Fruit fly (Drosophila melanogaster): ENCODE data around the gene Arl5.

Arl5 gene

dm6 chr3L:8320105-8320813 lies 20.6 kb upstream of the Arl5 start, which contains the start of gene CG13670:
TSS of gene CG13670 (plus strand) at chr3L:8320763.
- no peak for TF ChIP-seq noc (tag; optimal IDR thresholded peaks at IDR 0.05)

DNA sequence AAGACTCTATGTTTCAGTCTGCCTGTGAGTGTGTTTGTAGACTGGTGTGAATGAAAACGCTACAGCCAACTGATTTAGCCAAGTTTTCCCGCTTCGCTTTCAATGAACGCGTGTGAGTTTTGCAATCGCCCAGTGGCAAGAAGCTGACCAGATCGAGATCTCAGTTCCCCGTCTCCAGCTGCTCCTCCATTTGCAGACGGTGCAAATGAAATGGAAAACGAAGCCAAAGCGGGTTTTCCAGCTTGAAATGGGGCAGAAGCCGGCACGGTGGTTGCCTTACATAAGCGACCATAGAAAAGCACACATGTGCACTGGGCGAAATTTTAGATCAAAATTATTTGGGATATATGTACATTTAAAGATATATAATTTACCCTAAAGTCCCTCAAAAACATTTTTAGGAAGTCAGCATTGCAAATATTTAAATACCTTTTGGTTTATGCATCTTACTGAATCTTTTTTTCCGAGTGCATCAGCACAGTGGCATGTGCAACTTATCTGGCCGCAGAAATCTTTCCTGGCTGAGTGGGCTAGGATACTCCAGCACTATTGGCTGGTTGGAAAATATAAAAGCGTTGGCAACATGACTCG lies 19.4 kb upstream of the Arl5 start, which contains the start of gene CG43059:
Gene CG43059, minus strand, starts transcription at position 51 of the 591 bp plus-strand sequence.
- TF ChIP-seq noc (tag; optimal IDR thresholded peaks at IDR 0.05) = no peak

dm6 chr3L:8315141-8315816 lies 15.6 kb upstream of the Arl5 start, which contains the start of gene Cpsf6:
TSS of gene Cpsf6 (minus strand) at chr3L:8315502.
- TF ChIP-seq noc (tag; optimal IDR thresholded peaks at IDR 0.05) = no peak

- peak; percentile 5 for TF ChIP-seq noc (tag; optimal IDR thresholded peaks at IDR 0.05)
Measured at dm6 chr3L:8314788-8315140, 15.1 kb upstream of the Arl5 start.

DNA sequence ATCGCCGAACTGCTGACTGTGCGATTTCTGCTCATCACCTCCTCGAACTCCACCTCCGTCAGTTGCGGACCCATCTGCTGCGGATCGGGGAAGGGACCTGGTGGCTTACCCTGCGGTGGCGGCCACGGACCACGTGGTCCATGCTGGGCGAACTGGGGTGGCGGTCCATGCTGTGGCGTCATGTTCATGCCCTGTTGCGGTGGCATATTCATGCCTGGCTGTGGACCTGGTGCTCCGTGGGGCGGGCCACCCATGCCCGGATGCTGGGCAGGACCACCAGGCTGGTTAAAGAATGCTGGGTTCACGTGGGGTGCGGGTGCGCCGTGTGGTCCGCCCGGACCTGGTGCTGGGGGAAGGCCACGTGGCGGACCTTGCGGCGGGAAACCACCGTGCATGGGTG lies 12.7 kb upstream of the Arl5 start:
- no peak for TF ChIP-seq noc (tag; optimal IDR thresholded peaks at IDR 0.05)

DNA sequence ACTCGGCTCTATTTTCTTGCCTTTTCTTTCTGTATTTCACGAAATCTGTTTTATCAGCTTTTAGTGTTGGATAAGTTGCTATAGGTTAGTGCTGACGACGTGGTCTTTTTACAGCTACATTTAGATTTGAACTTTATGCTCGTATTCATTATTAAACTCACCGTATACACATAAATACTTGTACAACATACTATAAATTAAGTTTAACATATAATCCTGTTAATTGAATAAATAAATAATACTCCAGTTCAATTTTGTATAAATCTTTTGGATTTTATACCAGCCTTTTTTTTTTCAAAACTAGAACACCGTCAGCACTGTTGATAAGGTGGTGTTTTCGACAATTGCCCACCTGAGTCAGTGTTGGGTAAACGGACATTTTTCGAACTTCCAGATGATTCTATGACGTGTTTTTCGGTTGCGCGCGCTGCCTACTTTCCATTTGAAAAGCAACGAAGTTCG lies 9.3 kb upstream of the Arl5 start, which contains the start of gene BI-1:
Gene BI-1, minus strand, starts transcription at position 51 of the 462 bp plus-strand sequence.
- TF ChIP-seq noc (tag; optimal IDR thresholded peaks at IDR 0.05) = peak; percentile 82

DNA sequence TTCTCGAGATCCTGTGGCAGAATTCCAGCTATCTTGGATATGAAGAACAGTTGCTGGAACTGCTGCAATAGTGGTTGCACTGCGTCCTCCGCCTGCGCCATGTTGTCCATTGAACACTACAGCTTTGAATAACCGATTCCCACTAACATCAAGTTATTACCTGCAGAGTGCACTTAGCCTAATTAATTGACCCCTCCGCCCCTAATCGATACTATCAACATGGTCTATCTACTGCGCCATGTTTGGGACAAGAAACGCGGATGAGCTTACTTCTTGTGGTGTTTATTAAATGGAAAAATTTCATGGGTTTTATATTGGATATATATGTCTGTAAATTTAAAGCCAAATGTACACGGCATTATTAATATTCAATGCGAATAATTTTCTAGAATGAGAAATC lies 7.2 kb upstream of the Arl5 start, which contains the start of gene Gr66a:
Gene Gr66a, minus strand, starts transcription at position 101 of the 400 bp plus-strand sequence.
- TF ChIP-seq noc (tag; optimal IDR thresholded peaks at IDR 0.05) = no peak

- TF ChIP-seq noc (tag; optimal IDR thresholded peaks at IDR 0.05) = no peak
Measured at dm6 chr3L:8303912-8304311, 4.3 kb upstream of the Arl5 start, which contains the start of the genes CG7194 and Sbp2. TSS of gene CG7194 (minus strand) at chr3L:8304059. TSS of gene Sbp2 (plus strand) at chr3L:8304157.

DNA sequence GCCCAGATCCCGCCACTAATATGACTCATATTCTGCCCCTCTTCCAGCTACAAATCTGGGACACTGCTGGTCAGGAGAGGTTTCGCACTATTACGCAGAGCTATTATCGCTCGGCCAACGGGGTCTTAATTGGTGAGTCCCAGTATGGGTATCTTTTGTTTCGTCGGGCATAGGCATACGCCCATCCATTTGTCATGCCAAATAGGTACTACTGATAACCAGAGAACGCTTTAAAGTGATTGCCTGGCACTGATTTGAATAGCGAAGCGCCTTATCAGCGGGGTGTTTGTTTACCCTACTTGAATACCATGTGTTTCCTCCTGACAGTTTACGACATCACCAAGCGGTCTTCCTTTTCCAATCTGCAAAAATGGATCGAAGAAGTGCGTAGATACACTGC lies 2.2 kb downstream of the Arl5 start:
- peak; percentile 12 for TF ChIP-seq noc (tag; optimal IDR thresholded peaks at IDR 0.05)

DNA sequence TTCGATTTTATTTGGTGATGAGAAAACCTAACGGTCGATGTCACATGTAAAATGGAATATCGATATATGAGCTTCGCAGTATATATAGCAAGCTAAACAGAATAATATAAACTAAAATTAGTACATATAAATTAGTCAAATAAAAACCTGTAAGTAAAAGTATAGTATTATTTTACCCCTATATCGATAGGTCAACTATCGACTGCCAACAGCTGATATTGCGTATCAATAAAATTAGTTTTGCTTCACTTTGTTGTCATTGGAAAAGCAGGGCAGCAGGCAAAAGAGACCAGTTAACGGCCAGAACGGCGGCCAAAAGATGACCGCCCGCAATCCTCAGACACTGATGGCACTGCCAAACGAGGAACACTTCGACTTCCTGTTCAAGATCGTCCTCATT lies 2.7 kb downstream of the Arl5 start, which contains the start of gene Rab19:
Gene Rab19, plus strand, starts transcription at position 78 of the 400 bp plus-strand sequence.
- no peak for TF ChIP-seq noc (tag; optimal IDR thresholded peaks at IDR 0.05)

DNA sequence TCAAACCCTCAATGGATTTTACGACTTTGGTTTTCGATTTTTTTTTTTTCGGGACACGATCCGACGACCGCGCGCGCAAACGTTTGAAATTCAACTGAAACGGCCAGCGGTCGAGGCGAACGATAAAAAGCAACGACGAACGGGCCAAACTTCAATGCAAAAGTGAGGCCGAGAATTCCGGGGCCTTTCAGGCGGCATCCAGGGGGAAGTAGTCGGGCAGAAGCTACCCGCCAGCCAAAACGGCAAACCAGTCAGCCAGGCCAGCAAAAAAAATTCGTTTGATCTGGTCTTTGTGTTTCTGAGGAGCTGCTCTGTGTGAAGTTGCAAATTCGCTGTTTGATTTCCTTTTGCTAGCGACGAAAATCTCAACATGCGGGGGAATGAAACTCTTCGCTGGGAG lies 4.4 kb downstream of the Arl5 start, which contains the start of gene CG7201:
Gene CG7201, minus strand, starts transcription at position 101 of the 400 bp plus-strand sequence.
- no peak for TF ChIP-seq noc (tag; optimal IDR thresholded peaks at IDR 0.05)

DNA sequence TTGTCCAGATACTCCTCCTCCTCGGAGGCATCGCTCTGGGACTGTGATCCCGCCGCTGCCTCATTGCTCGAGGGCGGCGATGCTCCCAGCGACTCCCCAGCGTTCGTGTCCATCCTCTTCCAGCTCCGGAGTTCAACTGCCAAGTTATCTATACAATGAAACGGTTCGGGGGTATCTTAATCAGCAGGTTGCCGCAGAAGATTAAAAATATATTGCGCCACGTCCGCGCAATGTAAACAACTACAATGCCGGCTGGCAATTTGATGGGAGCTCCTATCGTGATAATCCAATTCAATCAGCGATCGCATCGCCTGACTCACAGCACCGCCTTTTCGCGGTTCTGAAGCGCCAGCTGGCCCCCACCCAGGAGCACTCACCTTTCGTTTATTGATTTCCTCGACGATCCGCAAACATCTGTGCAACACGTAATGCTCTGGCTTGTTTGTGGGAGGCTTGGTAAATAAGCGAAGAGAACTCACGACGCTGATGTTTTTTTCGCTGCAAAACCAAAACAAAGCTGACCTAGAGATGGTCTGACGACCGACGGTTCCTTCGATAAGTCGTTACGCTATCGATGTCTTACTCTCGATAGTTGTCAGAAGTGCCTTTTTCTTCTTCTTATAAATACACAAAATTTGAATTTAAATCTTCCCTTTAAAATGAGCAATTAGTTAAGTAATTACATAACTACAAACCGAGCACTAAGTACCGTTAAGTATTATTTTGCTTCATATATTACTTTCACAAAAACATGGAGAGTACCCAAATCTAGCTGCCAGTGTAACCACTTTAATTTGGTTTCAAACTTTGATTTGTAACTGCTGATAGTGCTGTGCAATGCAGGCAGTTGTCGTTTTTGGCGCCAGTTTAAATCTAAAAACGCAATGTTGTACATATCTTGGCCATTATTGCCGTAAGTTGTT lies 10.0 kb downstream of the Arl5 start, which contains the start of gene cert:
Gene cert, minus strand, starts transcription at position 535 of the 923 bp plus-strand sequence.
- TF ChIP-seq noc (tag; optimal IDR thresholded peaks at IDR 0.05) = peak; percentile 33

dm6 chr3L:8288396-8288795 lies 11.2 kb downstream of the Arl5 start:
- TF ChIP-seq noc (tag; optimal IDR thresholded peaks at IDR 0.05) = no peak

- no peak for TF ChIP-seq noc (tag; optimal IDR thresholded peaks at IDR 0.05)
Measured at dm6 chr3L:8286397-8286796, 13.2 kb downstream of the Arl5 start.

- TF ChIP-seq noc (tag; optimal IDR thresholded peaks at IDR 0.05) = no peak
Measured at dm6 chr3L:8285773-8286172, 13.9 kb downstream of the Arl5 start.
